Worm (Caenorhabditis elegans) whole organism, L4 larva: ENCODE data around the gene sre-15.
A peak's percentile ranks its signal among the peaks of the same experiment; 100 is the strongest.

Source experiments
- F37D6.2 ChIP-seq: sonication (generic microtip); optimal IDR thresholded peaks from 2 replicates; lab custom pipeline; 2016; ENCODE audit warnings: mild to moderate bottlenecking, missing genetic modification characterization, missing compliant biosample characterization
- R02D3.7 ChIP-seq: fragments of 150-350 bp; sonication (generic microtip); optimal IDR thresholded peaks from 3 replicates; lab custom pipeline; 2014; ENCODE audit warnings: missing biosample characterization, missing genetic modification characterization
- T20F7.1 ChIP-seq: fragments of 200-800 bp; sonication (Bioruptor generic); optimal IDR thresholded peaks from 2 replicates; lab custom pipeline; 2018; ENCODE audit warnings: mild to moderate bottlenecking, missing genetic modification characterization, missing compliant biosample characterization
- T26A8.4 ChIP-seq: fragments of 200-800 bp; sonication (Bioruptor generic); IDR thresholded peaks from 2 replicates; pipeline ENCODE4 v1.3.6; 2022; ENCODE audit warnings: missing genetic modification characterization, missing compliant biosample characterization
- Y105C5A.15 ChIP-seq: fragments of 200-800 bp; sonication (Bioruptor generic); IDR thresholded peaks from 2 replicates; pipeline ENCODE4 v1.3.6; 2022; ENCODE audit warnings: missing genetic modification characterization, missing compliant biosample characterization
- Y48G9A.11 ChIP-seq: fragments of 200-800 bp; sonication (Bioruptor generic); IDR thresholded peaks from 2 replicates; pipeline ENCODE4 v1.3.6; 2022; ENCODE audit warnings: missing genetic modification reagents, missing genetic modification characterization, missing compliant biosample characterization
- Y5F2A.4 ChIP-seq: fragments of 200-800 bp; sonication (Bioruptor generic); optimal IDR thresholded peaks from 2 replicates; lab custom pipeline; 2018; ENCODE audit warnings: mild to moderate bottlenecking, missing genetic modification characterization, missing compliant biosample characterization
- aha-1 ChIP-seq: fragments of 150-350 bp; peaks from one replicate; lab custom pipeline; 2014; ENCODE audit warnings: missing biosample characterization, missing genetic modification characterization
- aly-2 ChIP-seq: sonication (generic microtip); optimal IDR thresholded peaks from 2 replicates; lab custom pipeline; 2018; ENCODE audit warnings: missing biosample characterization, missing genetic modification characterization
- arid-1 ChIP-seq: fragments of 200-800 bp; sonication (Bioruptor generic); conservative IDR thresholded peaks from 2 replicates; pipeline ENCODE4 v1.3.6; 2022; ENCODE audit warnings: missing genetic modification reagents, missing genetic modification characterization, missing compliant biosample characterization
- attf-4 ChIP-seq: sonication (generic microtip); optimal IDR thresholded peaks from 3 replicates; lab custom pipeline; 2017; ENCODE audit warnings: missing biosample characterization, missing genetic modification characterization
- ceh-32 ChIP-seq: sonication (generic microtip); optimal IDR thresholded peaks from 2 replicates; lab custom pipeline; 2016; ENCODE audit warnings: mild to moderate bottlenecking, missing genetic modification characterization, missing compliant biosample characterization; ENCODE audit not compliant: poor library complexity
- ceh-62 ChIP-seq: sonication (generic microtip); optimal IDR thresholded peaks from 2 replicates; lab custom pipeline; 2017; ENCODE audit warnings: missing biosample characterization, missing genetic modification characterization
- ctbp-1 ChIP-seq: fragments of 200-800 bp; sonication (Bioruptor generic); IDR thresholded peaks from 2 replicates; pipeline ENCODE4 v1.3.6; 2022; ENCODE audit warnings: missing genetic modification reagents, missing genetic modification characterization, missing compliant biosample characterization
- daf-16 ChIP-seq, 3 experiments: sonication (generic microtip); optimal IDR thresholded peaks; 2 replicates each; lab custom pipeline; 2016 to 2017; ENCODE audit warnings: missing genetic modification characterization in 3 of 3, missing genetic modification reagents in 3 of 3, mild to moderate bottlenecking in 2 of 3, missing compliant biosample characterization in 2 of 3, missing biosample characterization in 1 of 3, moderate library complexity in 1 of 3
- dpl-1 ChIP-seq: fragments of 150-350 bp; optimal IDR thresholded peaks from 2 replicates; lab custom pipeline; 2014; ENCODE audit warnings: missing biosample characterization, missing genetic modification reagents, missing genetic modification characterization
- dve-1 ChIP-seq: sonication (generic microtip); optimal IDR thresholded peaks from 2 replicates; lab custom pipeline; 2017; ENCODE audit warnings: antibody characterized with exemption, mild to moderate bottlenecking, missing genetic modification characterization, missing compliant biosample characterization; ENCODE audit not compliant: insufficient read depth
- egl-27 ChIP-seq: sonication (generic microtip); optimal IDR thresholded peaks from 3 replicates; lab custom pipeline; 2017; ENCODE audit warnings: missing biosample characterization, missing genetic modification reagents, missing genetic modification characterization
- egl-43 ChIP-seq: fragments of 200-800 bp; sonication (Bioruptor generic); IDR thresholded peaks from 2 replicates; pipeline ENCODE4 v1.3.6; 2022; ENCODE audit warnings: missing genetic modification reagents, missing genetic modification characterization, missing compliant biosample characterization
- fos-1 ChIP-seq: fragments of 150-350 bp; optimal IDR thresholded peaks from 2 replicates; lab custom pipeline; 2014; ENCODE audit warnings: missing biosample characterization, missing genetic modification characterization
- hif-1 ChIP-seq, 2 experiments: sonication (generic microtip); optimal IDR thresholded peaks; 2 replicates each; lab custom pipeline; 2016 to 2017; ENCODE audit warnings: missing compliant biosample characterization in 2 of 2, missing genetic modification characterization in 2 of 2, missing genetic modification reagents in 2 of 2, missing genotype in 2 of 2, mild to moderate bottlenecking in 1 of 2
- hlh-30 ChIP-seq: sonication (generic microtip); optimal IDR thresholded peaks from 2 replicates; lab custom pipeline; 2017; ENCODE audit warnings: antibody characterized with exemption, mild to moderate bottlenecking, missing genetic modification characterization, missing compliant biosample characterization; ENCODE audit not compliant: insufficient read depth
- hmg-1.1 ChIP-seq: fragments of 200-800 bp; sonication (Bioruptor generic); IDR thresholded peaks from 2 replicates; pipeline ENCODE4 v1.3.6; 2022; ENCODE audit warnings: missing genetic modification reagents, missing genetic modification characterization, missing compliant biosample characterization
- jun-1 ChIP-seq: fragments of 150-350 bp; optimal IDR thresholded peaks from 2 replicates; lab custom pipeline; 2014; ENCODE audit warnings: missing biosample characterization, missing genetic modification reagents, missing genetic modification characterization
- lim-7 ChIP-seq: fragments of 200-800 bp; sonication (Bioruptor generic); IDR thresholded peaks from 2 replicates; pipeline ENCODE4 v1.3.6; 2022; ENCODE audit warnings: missing genetic modification characterization, missing compliant biosample characterization
- lin-38 ChIP-seq: fragments of 200-800 bp; sonication (Bioruptor generic); IDR thresholded peaks from 2 replicates; pipeline ENCODE4 v1.3.6; 2022; ENCODE audit warnings: missing genetic modification reagents, missing genetic modification characterization, missing compliant biosample characterization
- lsy-2 ChIP-seq, 2 experiments: fragments of 150-350 bp in 1 of 2; sonication (generic microtip) in 1 of 2; optimal IDR thresholded peaks; 2 replicates each; lab custom pipeline; 2014 to 2017; ENCODE audit warnings: missing biosample characterization in 2 of 2, missing genetic modification characterization in 2 of 2
- madf-5 ChIP-seq, 2 experiments: fragments of 200-800 bp; sonication (Bioruptor generic); IDR thresholded peaks; 2 replicates each; pipeline ENCODE4 v1.3.6; 2022; ENCODE audit warnings: missing compliant biosample characterization in 2 of 2, missing genetic modification characterization in 2 of 2
- madf-9 ChIP-seq: fragments of 200-800 bp; sonication (Bioruptor generic); conservative IDR thresholded peaks from 2 replicates; pipeline ENCODE4 v1.3.6; 2022; ENCODE audit warnings: missing genetic modification reagents, missing genetic modification characterization, missing compliant biosample characterization
- mdl-1 ChIP-seq, 2 experiments: fragments of 150-350 bp in 1 of 2; sonication (generic microtip) in 1 of 2; optimal IDR thresholded peaks; 2 replicates each; lab custom pipeline; 2014 to 2017; ENCODE audit warnings: missing biosample characterization in 2 of 2, missing genetic modification characterization in 2 of 2
- mep-1 ChIP-seq: fragments of 150-350 bp; sonication (generic microtip); optimal IDR thresholded peaks from 3 replicates; lab custom pipeline; 2014; ENCODE audit warnings: missing biosample characterization, missing genetic modification characterization
- mes-2 ChIP-seq: sonication (generic microtip); optimal IDR thresholded peaks from 2 replicates; lab custom pipeline; 2016; ENCODE audit warnings: missing genotype, mild to moderate bottlenecking, missing genetic modification characterization, missing compliant biosample characterization; ENCODE audit not compliant: poor library complexity, severe bottlenecking
- nhr-41 ChIP-seq: fragments of 200-800 bp; sonication (Bioruptor generic); IDR thresholded peaks from 2 replicates; pipeline ENCODE4 v1.3.6; 2022; ENCODE audit warnings: missing genetic modification reagents, missing genetic modification characterization, missing compliant biosample characterization
- nhr-77 ChIP-seq: fragments of 150-350 bp; optimal IDR thresholded peaks from 2 replicates; lab custom pipeline; 2014; ENCODE audit warnings: missing biosample characterization, missing genetic modification characterization
- pha-4 ChIP-seq, 2 experiments: fragments of 150-350 bp in 1 of 2; fragments of 200-800 bp in 1 of 2; sonication (Bioruptor generic) in 1 of 2; IDR thresholded peaks in 1 of 2; optimal IDR thresholded peaks in 1 of 2; 2 replicates each; pipeline versions ENCODE4 v1.3.6 to Lab custom; 2014 to 2022; ENCODE audit warnings: missing genetic modification characterization in 2 of 2, missing genetic modification reagents in 2 of 2, missing biosample characterization in 1 of 2, missing compliant biosample characterization in 1 of 2
- php-3 ChIP-seq: fragments of 200-800 bp; sonication (Bioruptor generic); IDR thresholded peaks from 2 replicates; pipeline ENCODE4 v1.3.6; 2022; ENCODE audit warnings: missing genetic modification reagents, missing genetic modification characterization, missing compliant biosample characterization
- rbr-2 ChIP-seq: sonication (generic microtip); optimal IDR thresholded peaks from 2 replicates; lab custom pipeline; 2016; ENCODE audit warnings: missing genotype, missing genetic modification characterization, missing compliant biosample characterization
- sdz-12 ChIP-seq: fragments of 200-800 bp; sonication (Bioruptor generic); optimal IDR thresholded peaks from 2 replicates; lab custom pipeline; 2018; ENCODE audit warnings: mild to moderate bottlenecking, missing genetic modification characterization, missing compliant biosample characterization
- tag-97 ChIP-seq: fragments of 200-800 bp; sonication (Bioruptor generic); IDR thresholded peaks from 2 replicates; pipeline ENCODE4 v1.3.6; 2022; ENCODE audit warnings: missing genetic modification characterization, missing compliant biosample characterization
- tra-1 ChIP-seq: fragments of 200-800 bp; sonication (Bioruptor generic); IDR thresholded peaks from 2 replicates; pipeline ENCODE4 v1.3.6; 2022; ENCODE audit warnings: missing genetic modification reagents, missing genetic modification characterization, missing compliant biosample characterization
- unc-130 ChIP-seq: sonication (generic microtip); optimal IDR thresholded peaks from 2 replicates; lab custom pipeline; 2016; ENCODE audit warnings: missing genetic modification reagents, missing genetic modification characterization, missing compliant biosample characterization
- unc-62 ChIP-seq, 3 experiments: fragments of 150-350 bp in 1 of 3; sonication (generic microtip); optimal IDR thresholded peaks in 2 of 3; peaks in 1 of 3; 1 replicate in 1 of 3; 2 replicates in 2 of 3; lab custom pipeline; 2014 to 2017; ENCODE audit warnings: missing biosample characterization in 3 of 3, missing genetic modification characterization in 3 of 3, missing genetic modification reagents in 3 of 3, missing genotype in 1 of 3
- zip-11 ChIP-seq: fragments of 200-800 bp; sonication (Bioruptor generic); IDR thresholded peaks from 2 replicates; pipeline ENCODE4 v1.3.6; 2022; ENCODE audit warnings: missing genetic modification characterization, missing compliant biosample characterization
- ztf-7 ChIP-seq: fragments of 150-350 bp; optimal IDR thresholded peaks from 2 replicates; lab custom pipeline; 2014; ENCODE audit warnings: missing biosample characterization, missing genetic modification characterization

sre-15 gene

ce11 chrIV:12212814-12213213 lies 31.8 kb downstream of the sre-15 start:
- TF ChIP-seq aha-1 (tag; lab: Kevin White, UChicago) (peak; percentile 84), egl-27 (no peak), ctbp-1 (no peak), T26A8.4 (GFP tag; lab: Robert Waterston, UW) (peak; percentile 48; the same call in 1 of the 2 replicates), lin-38 (GFP tag; lab: Robert Waterston, UW) (no peak), unc-130 (GFP tag; lab: Kevin White, UChicago) (no peak), attf-4 (tag; lab: Kevin White, UChicago) (no peak), zip-11 (GFP tag; lab: Robert Waterston, UW) (no peak)

- TF ChIP-seq php-3 (peak; percentile 42; the same call in 1 of the 2 replicates), mep-1 (no peak), egl-43 (GFP tag; lab: Robert Waterston, UW) (0 out of 2 replicates have a peak, but pooled peaks have one; percentile 4), T26A8.4 (GFP tag; lab: Robert Waterston, UW) (peak; percentile 65), arid-1 (GFP tag; lab: Robert Waterston, UW) (0 out of 2 replicates have a peak, but pooled peaks have one; percentile 7), madf-5 (GFP tag; IDR thresholded peaks at IDR 0.05; lab: Robert Waterston, UW) (no peak), mdl-1 (tag; optimal IDR thresholded peaks at IDR 0.05; lab: Kevin White, UChicago) (no peak)
Measured at ce11 chrIV:12211292-12211691, 33.3 kb downstream of the sre-15 start.

ce11 chrIV:12208984-12209676 lies 35.5 kb downstream of the sre-15 start, which contains the start of the genes marb-1 and F35G2.3:
marb-1 (minus strand) TSS chrIV:12209010.
F35G2.3 (plus strand) TSS chrIV:12209626.
- no peak for TF ChIP-seq aly-2 (tag; lab: Kevin White, UChicago)
- TF ChIP-seq Y5F2A.4 = no peak
- TF ChIP-seq hlh-30 (tag; lab: Kevin White, UChicago) = peak; percentile 40
- TF ChIP-seq Y48G9A.11 (GFP tag; lab: Robert Waterston, UW) = peak; percentile 98
- TF ChIP-seq madf-5 (GFP tag; IDR thresholded peaks at IDR 0.05; lab: Robert Waterston, UW) = no peak
- TF ChIP-seq unc-62 (GFP tag; optimal IDR thresholded peaks at IDR 0.05 in 1 of 2; lab: Kevin White, UChicago) = no peak
- no peak for TF ChIP-seq unc-62 (tag; optimal IDR thresholded peaks at IDR 0.05; lab: Kevin White, UChicago)
- TF ChIP-seq mes-2 (tag; lab: Kevin White, UChicago) = peak; percentile 64
- TF ChIP-seq Y105C5A.15 (GFP tag; lab: Robert Waterston, UW) = no peak
- no peak for TF ChIP-seq lim-7 (GFP tag; lab: Robert Waterston, UW)
- no peak for TF ChIP-seq pha-4 (GFP tag; IDR thresholded peaks at IDR 0.05; lab: Robert Waterston, UW)
- no peak for TF ChIP-seq pha-4 (tag; optimal IDR thresholded peaks at IDR 0.05; lab: Kevin White, UChicago)
- TF ChIP-seq dpl-1 (GFP tag; lab: Kevin White, UChicago) = peak; percentile 92
- no peak for TF ChIP-seq arid-1 (GFP tag; lab: Robert Waterston, UW)
- TF ChIP-seq fos-1 (tag; lab: Kevin White, UChicago) = no peak
- TF ChIP-seq zip-11 (GFP tag; lab: Robert Waterston, UW) = no peak
- no peak for TF ChIP-seq nhr-41 (GFP tag; lab: Robert Waterston, UW)
- TF ChIP-seq daf-16 (GFP tag; optimal IDR thresholded peaks at IDR 0.05; lab: Kevin White, UChicago) = no peak
- peak; percentile 41 for TF ChIP-seq daf-16 (tag; optimal IDR thresholded peaks at IDR 0.05; lab: Kevin White, UChicago)
- no peak for TF ChIP-seq F37D6.2
- peak; percentile 46 for TF ChIP-seq nhr-77
- no peak for TF ChIP-seq tra-1 (GFP tag; lab: Robert Waterston, UW)
- TF ChIP-seq mep-1 = peak; percentile 25
- no peak for TF ChIP-seq tag-97 (GFP tag; lab: Robert Waterston, UW)
- TF ChIP-seq hmg-1.1 (GFP tag; lab: Robert Waterston, UW) = no peak
- no peak for TF ChIP-seq jun-1 (tag; lab: Kevin White, UChicago)
- peak in 1 of 2 experiments; percentile 78 for TF ChIP-seq lsy-2 (tag; optimal IDR thresholded peaks at IDR 0.05; lab: Kevin White, UChicago)
- TF ChIP-seq T20F7.1 (GFP tag; lab: Kevin White, UChicago) = peak; percentile 97
- no peak for TF ChIP-seq sdz-12 (GFP tag; lab: Kevin White, UChicago)
- no peak for TF ChIP-seq hif-1 (tag; optimal IDR thresholded peaks at IDR 0.05; lab: Kevin White, UChicago)
- TF ChIP-seq dve-1 (tag; lab: Kevin White, UChicago) = peak; percentile 46
- TF ChIP-seq ceh-32 (tag; lab: Kevin White, UChicago) = no peak
- no peak for TF ChIP-seq madf-9 (GFP tag; lab: Robert Waterston, UW)
- TF ChIP-seq rbr-2 = no peak
- TF ChIP-seq R02D3.7 (tag; lab: Kevin White, UChicago) = peak; percentile 66
- peak; percentile 57 for TF ChIP-seq ztf-7 (tag; lab: Kevin White, UChicago)
- TF ChIP-seq ceh-62 = no peak
